Fruit fly (Drosophila melanogaster): ENCODE results near the gene CG42688.

CG42688 gene

DNA sequence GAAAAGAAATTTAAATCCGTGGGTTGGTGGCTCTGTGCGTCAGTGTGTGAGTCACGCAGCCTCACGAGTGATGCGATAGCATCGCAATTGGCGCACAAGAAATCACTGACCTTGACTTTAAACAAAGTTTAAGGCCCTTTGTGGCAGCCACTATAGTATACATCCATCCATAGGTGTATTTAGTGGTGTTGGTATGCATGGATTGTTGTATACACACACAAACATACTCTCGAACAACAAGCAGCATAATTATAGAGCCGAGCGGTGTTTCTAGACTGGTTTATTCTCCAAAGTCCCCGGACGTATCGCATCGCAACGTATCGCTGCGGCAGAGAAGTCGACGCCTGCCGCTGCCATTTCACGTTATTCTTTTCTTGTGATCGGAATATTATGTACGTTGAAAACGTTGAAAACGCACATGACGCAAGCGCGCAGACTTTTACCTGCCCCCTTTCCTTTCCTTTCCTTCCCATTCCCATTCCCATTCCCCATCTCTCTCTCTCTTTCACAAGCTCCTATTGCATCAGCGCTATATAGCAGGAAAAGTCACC lies 25.8 kb downstream of the CG42688 start:
- TF ChIP-seq mld (GFP tag; IDR thresholded peaks at IDR 0.05; ENCODE audit: partially characterized antibody), result 0 out of 3 replicates have a peak, but pooled peaks have one; percentile 39
- peak; percentile 82 for TF ChIP-seq cg (GFP tag; optimal IDR thresholded peaks at IDR 0.05)
- peak; percentile 4 for TF ChIP-seq CG8281 (tag; optimal IDR thresholded peaks at IDR 0.05)
- TF ChIP-seq CG12769 (tag; optimal IDR thresholded peaks at IDR 0.05), result peak; percentile 46
- TF ChIP-seq CG2116 (GFP tag; optimal IDR thresholded peaks at IDR 0.05), result no peak
- TF ChIP-seq sug (tag; optimal IDR thresholded peaks at IDR 0.05), result no peak
- no peak for TF ChIP-seq CG7745 (tag; optimal IDR thresholded peaks at IDR 0.05)
- no peak for TF ChIP-seq CG4424 (GFP tag; optimal IDR thresholded peaks at IDR 0.05)
- peak; percentile 68 for TF ChIP-seq CG13894 (tag; optimal IDR thresholded peaks at IDR 0.05)
- no peak for TF ChIP-seq H2.0 (GFP tag; IDR thresholded peaks at IDR 0.05)
- peak; percentile 24 for TF ChIP-seq ftz-f1 (GFP tag; optimal IDR thresholded peaks at IDR 0.05)
- TF ChIP-seq HLHmδ (GFP tag; optimal IDR thresholded peaks at IDR 0.05), result peak; percentile 11
- no peak for TF ChIP-seq exex (tag; optimal IDR thresholded peaks at IDR 0.05)
- TF ChIP-seq CG9437 (GFP tag; optimal IDR thresholded peaks at IDR 0.05), result peak; percentile 9
- no peak for TF ChIP-seq Oli (tag; optimal IDR thresholded peaks at IDR 0.05)
- no peak for TF ChIP-seq CG1529 (GFP tag; optimal IDR thresholded peaks at IDR 0.05)
- TF ChIP-seq CG6175 (GFP tag; IDR thresholded peaks at IDR 0.05), result peak; percentile 47; the same call in 1 of the 3 replicates
- TF ChIP-seq CG14860 (GFP tag; IDR thresholded peaks at IDR 0.05; ENCODE audit: partially characterized antibody), result no peak
- TF ChIP-seq Lhr (GFP tag; optimal IDR thresholded peaks at IDR 0.05), result no peak
- no peak for TF ChIP-seq CG2120 (GFP tag; optimal IDR thresholded peaks at IDR 0.05)
- TF ChIP-seq rib (GFP tag; IDR thresholded peaks at IDR 0.05), result peak; percentile 28; the same call in 1 of the 2 replicates
- TF ChIP-seq CG42726 (GFP tag; IDR thresholded peaks at IDR 0.05; ENCODE audit: partially characterized antibody), result no peak
- peak; percentile 44; the same call in 1 of the 3 replicates for TF ChIP-seq CG6791 (GFP tag; IDR thresholded peaks at IDR 0.05; ENCODE audit: partially characterized antibody)
- TF ChIP-seq wor (GFP tag; IDR thresholded peaks at IDR 0.05), result no peak
- 0 out of 2 replicates have a peak, but pooled peaks have one; percentile 29 for TF ChIP-seq CG4360 (GFP tag; IDR thresholded peaks at IDR 0.05)
- no peak for TF ChIP-seq CG12744 (GFP tag; optimal IDR thresholded peaks at IDR 0.05)
- 0 out of 2 replicates have a peak, but pooled peaks have one; percentile 7 for TF ChIP-seq Xrp1 (GFP tag; IDR thresholded peaks at IDR 0.05)
- TF ChIP-seq Pdp1 (GFP tag; optimal IDR thresholded peaks at IDR 0.05), result peak in 1 of 2 experiments; percentile 80
- TF ChIP-seq pfk (GFP tag; optimal IDR thresholded peaks at IDR 0.05), result peak; percentile 81
- peak; percentile 90 for TF ChIP-seq kni (GFP tag; optimal IDR thresholded peaks at IDR 0.05)
- TF ChIP-seq D19A (tag; optimal IDR thresholded peaks at IDR 0.05), result peak; percentile 38
- peak; percentile 41 for TF ChIP-seq nom (GFP tag; optimal IDR thresholded peaks at IDR 0.05)
- no peak for TF ChIP-seq CG3995 (GFP tag; optimal IDR thresholded peaks at IDR 0.05)
- peak; percentile 13 for TF ChIP-seq grn (GFP tag; optimal IDR thresholded peaks at IDR 0.05)
- TF ChIP-seq tll (GFP tag; optimal IDR thresholded peaks at IDR 0.05), result peak in 1 of 2 experiments; percentile 74
- 0 out of 2 replicates have a peak, but pooled peaks have one; percentile 32 for TF ChIP-seq tna (GFP tag; IDR thresholded peaks at IDR 0.05; ENCODE audit: partially characterized antibody)
- TF ChIP-seq Adf1 (GFP tag; IDR thresholded peaks at IDR 0.05), result peak; percentile 78
- TF ChIP-seq ci (GFP tag; IDR thresholded peaks at IDR 0.05), result 0 out of 3 replicates have a peak, but pooled peaks have one; percentile 9
- no peak for TF ChIP-seq mirr (GFP tag; optimal IDR thresholded peaks at IDR 0.05)
- TF ChIP-seq CG2199 (GFP tag; IDR thresholded peaks at IDR 0.05), result peak; percentile 70; the same call in 1 of the 3 replicates
- no peak for TF ChIP-seq dimm (GFP tag; IDR thresholded peaks at IDR 0.05)
- no peak for TF ChIP-seq ATbp (GFP tag; optimal IDR thresholded peaks at IDR 0.05)
- TF ChIP-seq BEAF-32 (GFP tag; optimal IDR thresholded peaks at IDR 0.05), result peak; percentile 36
- TF ChIP-seq crol (GFP tag; IDR thresholded peaks at IDR 0.05), result peak; percentile 66
- no peak for TF ChIP-seq bowl (GFP tag; IDR thresholded peaks at IDR 0.05)
- peak; percentile 28; the same call in 1 of the 2 replicates for TF ChIP-seq CG32532 (GFP tag; IDR thresholded peaks at IDR 0.05)
- TF ChIP-seq abd-A (tag; optimal IDR thresholded peaks at IDR 0.05), result peak; percentile 11
- TF ChIP-seq chinmo (GFP tag; IDR thresholded peaks at IDR 0.05; ENCODE audit: partially characterized antibody), result peak; percentile 94; the same call in 3 of the 4 replicates

All from whole organism, embryonic.